Fruit fly (Drosophila melanogaster) whole organism, adult: ENCODE data around the gene Pxd.

Experiments used
- CG11617 ChIP-seq: fragments of 200-800 bp; sonication (Bioruptor generic); optimal IDR thresholded peaks from 2 replicates; lab custom pipeline; 2017; ENCODE audit warnings: mild to moderate bottlenecking, missing biosample characterization, missing genetic modification reagents, missing genetic modification characterization
- CG12768 ChIP-seq: fragments of 200-800 bp; sonication (Bioruptor generic); optimal IDR thresholded peaks from 2 replicates; lab custom pipeline; 2017; ENCODE audit warnings: missing biosample characterization, missing genetic modification characterization, mild to moderate bottlenecking, moderate library complexity, missing genetic modification reagents
- CG14711 ChIP-seq: fragments of 200-800 bp; sonication (Bioruptor generic); optimal IDR thresholded peaks from 2 replicates; lab custom pipeline; 2018; ENCODE audit warnings: missing biosample characterization, mild to moderate bottlenecking, missing genetic modification characterization, moderate library complexity
- CG1620 ChIP-seq: fragments of 200-800 bp; sonication (Bioruptor generic); optimal IDR thresholded peaks from 2 replicates; lab custom pipeline; 2016; ENCODE audit warnings: missing biosample characterization, missing genetic modification characterization
- CG33017 ChIP-seq: fragments of 200-800 bp; sonication (Bioruptor generic); optimal IDR thresholded peaks from 2 replicates; lab custom pipeline; 2018; ENCODE audit warnings: missing biosample characterization, mild to moderate bottlenecking, missing genetic modification characterization, moderate library complexity
- CG5204 ChIP-seq: fragments of 200-800 bp; sonication (Bioruptor generic); optimal IDR thresholded peaks from 2 replicates; lab custom pipeline; 2016; ENCODE audit warnings: missing biosample characterization, missing genetic modification characterization
- CG7045 ChIP-seq: fragments of 200-800 bp; sonication (Bioruptor generic); optimal IDR thresholded peaks from 2 replicates; lab custom pipeline; 2017; ENCODE audit warnings: missing biosample characterization, mild to moderate bottlenecking, missing genetic modification characterization
- CG7101 ChIP-seq: fragments of 200-800 bp; sonication (Bioruptor generic); optimal IDR thresholded peaks from 2 replicates; lab custom pipeline; 2018; ENCODE audit warnings: missing biosample characterization, mild to moderate bottlenecking, missing genetic modification characterization, moderate library complexity
- Clk ChIP-seq: fragments of 200-800 bp; sonication (Bioruptor generic); optimal IDR thresholded peaks from 2 replicates; lab custom pipeline; 2017; ENCODE audit warnings: missing biosample characterization, missing genetic modification characterization
- Crg-1 ChIP-seq: fragments of 200-800 bp; sonication (Bioruptor generic); optimal IDR thresholded peaks from 2 replicates; lab custom pipeline; 2016; ENCODE audit warnings: missing biosample characterization, missing genetic modification characterization
- Hr96 ChIP-seq: fragments of 200-800 bp; sonication (Bioruptor generic); optimal IDR thresholded peaks from 2 replicates; lab custom pipeline; 2016; ENCODE audit warnings: missing biosample characterization, missing genetic modification characterization
- Mnt ChIP-seq: fragments of 200-800 bp; sonication (Bioruptor generic); optimal IDR thresholded peaks from 2 replicates; lab custom pipeline; 2016; ENCODE audit warnings: missing biosample characterization, mild to moderate bottlenecking, missing genetic modification characterization
- bab1 ChIP-seq: fragments of 200-800 bp; sonication (Bioruptor generic); optimal IDR thresholded peaks from 3 replicates; lab custom pipeline; 2019; ENCODE audit warnings: missing biosample characterization, mild to moderate bottlenecking, missing genetic modification characterization, moderate library complexity
- cic ChIP-seq: fragments of 200-800 bp; sonication (Bioruptor generic); optimal IDR thresholded peaks from 2 replicates; lab custom pipeline; 2017; ENCODE audit warnings: missing biosample characterization, mild to moderate bottlenecking, missing genetic modification characterization, moderate library complexity
- cnc ChIP-seq, 2 experiments: fragments of >200 bp; optimal IDR thresholded peaks; 2 replicates each; lab custom pipeline; 2017
- kay ChIP-seq: fragments of 200-800 bp; sonication (Bioruptor generic); peaks from one replicate; lab custom pipeline; 2016; ENCODE audit warnings: missing biosample characterization, missing genetic modification characterization, borderline replicate concordance
- ovo ChIP-seq: fragments of 200-800 bp; sonication (Bioruptor generic); optimal IDR thresholded peaks from 2 replicates; lab custom pipeline; 2016; ENCODE audit warnings: missing biosample characterization, missing genetic modification characterization
- pad ChIP-seq: fragments of 200-800 bp; sonication (Bioruptor generic); optimal IDR thresholded peaks from 3 replicates; lab custom pipeline; 2017; ENCODE audit warnings: missing biosample characterization, missing genetic modification characterization, mild to moderate bottlenecking, moderate library complexity, missing genetic modification reagents
- tj ChIP-seq: fragments of 200-800 bp; sonication (Bioruptor generic); optimal IDR thresholded peaks from 3 replicates; lab custom pipeline; 2017; ENCODE audit warnings: missing biosample characterization, mild to moderate bottlenecking, missing genetic modification characterization, moderate library complexity
- toe ChIP-seq: fragments of 200-800 bp; sonication (Bioruptor generic); optimal IDR thresholded peaks from 2 replicates; lab custom pipeline; 2016; ENCODE audit warnings: missing biosample characterization, missing genetic modification characterization

Gene Pxd

DNA sequence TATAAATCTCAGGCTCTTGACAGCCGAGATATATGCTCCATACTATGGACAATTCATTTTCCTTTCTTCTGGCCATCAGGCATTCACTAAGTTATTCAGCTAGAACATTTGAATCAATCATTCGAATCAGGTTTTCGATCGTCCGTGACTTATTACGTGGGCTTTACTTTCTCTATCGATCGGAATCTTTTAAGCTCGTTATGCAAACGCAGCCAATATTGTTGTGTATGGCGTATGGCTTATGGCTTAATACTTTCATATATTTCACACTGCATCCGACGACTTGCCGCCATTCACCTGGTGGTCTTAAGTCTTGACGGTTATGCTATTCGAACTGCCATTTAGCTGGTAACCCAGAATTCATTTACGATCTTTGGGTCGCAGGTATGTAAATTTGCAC is 1.8 kb downstream of the Pxd start:
- no peak for TF ChIP-seq kay (GFP tag; lab: Kevin White, UChicago)
- TF ChIP-seq pad (GFP tag; lab: Kevin White, UChicago), result no peak
- no peak for TF ChIP-seq tj (GFP tag; lab: Kevin White, UChicago)
- TF ChIP-seq CG14711 (tag; lab: Kevin White, UChicago), result no peak
- no peak for TF ChIP-seq Crg-1 (GFP tag; lab: Kevin White, UChicago)
- no peak for TF ChIP-seq Mnt (GFP tag; lab: Kevin White, UChicago)
- no peak for TF ChIP-seq toe (GFP tag; lab: Kevin White, UChicago)
- no peak for TF ChIP-seq Hr96
- no peak for TF ChIP-seq CG33017 (tag; lab: Kevin White, UChicago)
- no peak for TF ChIP-seq CG1620
- no peak for TF ChIP-seq CG7101 (tag; lab: Kevin White, UChicago)
- TF ChIP-seq CG5204 (GFP tag; lab: Kevin White, UChicago), result no peak
- no peak for TF ChIP-seq ovo (GFP tag; lab: Kevin White, UChicago)
- TF ChIP-seq CG12768 (GFP tag; lab: Kevin White, UChicago), result no peak
- TF ChIP-seq bab1 (GFP tag; lab: Kevin White, UChicago), result no peak
- no peak for TF ChIP-seq cic
- no peak for TF ChIP-seq cnc (optimal IDR thresholded peaks at IDR 0.05; lab: Kevin White, UChicago)
- TF ChIP-seq CG11617 (GFP tag; lab: Kevin White, UChicago), result no peak
- TF ChIP-seq Clk (GFP tag; lab: Kevin White, UChicago), result no peak
- no peak for TF ChIP-seq CG7045 (GFP tag; lab: Kevin White, UChicago)

- TF ChIP-seq ovo (GFP tag; lab: Kevin White, UChicago) (no peak), CG7101 (tag; lab: Kevin White, UChicago) (no peak), Clk (GFP tag; lab: Kevin White, UChicago) (no peak), pad (GFP tag; lab: Kevin White, UChicago) (no peak), Hr96 (no peak), CG5204 (GFP tag; lab: Kevin White, UChicago) (peak; percentile 7), kay (GFP tag; lab: Kevin White, UChicago) (peak; percentile 36), CG12768 (GFP tag; lab: Kevin White, UChicago) (no peak), tj (GFP tag; lab: Kevin White, UChicago) (no peak), Mnt (GFP tag; lab: Kevin White, UChicago) (no peak)
Observed at dm6 chr3R:17018902-17019527, 4.6 kb downstream of the Pxd start.

DNA sequence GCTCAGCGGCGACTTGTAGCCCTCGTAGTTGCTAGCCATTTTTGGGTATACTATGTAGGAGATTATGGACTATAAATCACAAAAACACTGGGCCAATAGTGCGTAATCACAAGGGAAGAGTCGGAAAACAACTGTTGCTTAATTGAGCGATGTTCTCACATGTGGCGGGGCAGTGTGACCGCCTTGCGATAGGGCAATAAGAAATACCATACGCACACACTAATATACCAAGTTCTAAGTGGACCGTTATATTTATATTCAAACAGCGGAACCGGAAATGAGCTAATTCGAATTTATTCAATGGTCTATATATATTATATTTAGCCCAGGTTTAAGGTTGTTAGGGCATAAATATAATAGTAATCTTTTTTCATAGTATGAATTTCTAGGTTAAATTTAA is 6.6 kb downstream of the Pxd start, which contains the start of gene Adsl:
Adsl (minus strand) TSS at position 165 of the 400 bp plus-strand sequence.
- no peak for TF ChIP-seq toe (GFP tag; lab: Kevin White, UChicago)
- TF ChIP-seq CG5204 (GFP tag; lab: Kevin White, UChicago), result no peak
- peak; percentile 18 for TF ChIP-seq Hr96
- peak; percentile 23 for TF ChIP-seq CG14711 (tag; lab: Kevin White, UChicago)
- TF ChIP-seq kay (GFP tag; lab: Kevin White, UChicago), result peak; percentile 82
- no peak for TF ChIP-seq CG12768 (GFP tag; lab: Kevin White, UChicago)
- no peak for TF ChIP-seq cnc (optimal IDR thresholded peaks at IDR 0.05; lab: Kevin White, UChicago)
- TF ChIP-seq Clk (GFP tag; lab: Kevin White, UChicago), result no peak
- TF ChIP-seq CG7045 (GFP tag; lab: Kevin White, UChicago), result peak; percentile 24
- peak; percentile 84 for TF ChIP-seq Mnt (GFP tag; lab: Kevin White, UChicago)
- peak; percentile 59 for TF ChIP-seq CG7101 (tag; lab: Kevin White, UChicago)
- TF ChIP-seq CG1620, result peak; percentile 18
- TF ChIP-seq Crg-1 (GFP tag; lab: Kevin White, UChicago), result no peak
- peak; percentile 46 for TF ChIP-seq pad (GFP tag; lab: Kevin White, UChicago)
- TF ChIP-seq CG33017 (tag; lab: Kevin White, UChicago), result peak; percentile 56
- TF ChIP-seq bab1 (GFP tag; lab: Kevin White, UChicago), result peak; percentile 85
- peak; percentile 28 for TF ChIP-seq tj (GFP tag; lab: Kevin White, UChicago)
- TF ChIP-seq CG11617 (GFP tag; lab: Kevin White, UChicago), result peak; percentile 65
- peak; percentile 51 for TF ChIP-seq ovo (GFP tag; lab: Kevin White, UChicago)
- no peak for TF ChIP-seq cic

DNA sequence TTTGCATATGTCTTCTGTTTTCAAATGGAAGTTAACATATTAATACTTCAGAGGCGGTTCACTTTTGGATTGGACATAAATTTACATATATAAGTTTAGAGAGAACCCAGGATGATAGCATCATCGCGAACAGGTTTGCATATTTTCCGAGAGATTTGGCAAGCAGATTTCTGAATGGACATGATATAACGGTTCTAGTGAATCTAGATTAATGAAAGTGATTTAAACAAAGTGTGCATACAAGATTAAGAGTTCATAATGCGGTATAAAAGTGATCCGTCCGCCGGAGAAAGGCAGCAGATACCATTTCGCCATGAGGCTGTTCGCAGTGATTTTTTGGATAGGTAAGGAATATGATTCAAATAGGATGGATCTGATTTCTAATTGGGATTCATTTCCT is 14.0 kb downstream of the Pxd start, which contains the start of gene CG5225:
CG5225 (plus strand) TSS at position 301 of the 400 bp plus-strand sequence.
- TF ChIP-seq pad (GFP tag; lab: Kevin White, UChicago) (no peak), bab1 (GFP tag; lab: Kevin White, UChicago) (no peak), Clk (GFP tag; lab: Kevin White, UChicago) (no peak), ovo (GFP tag; lab: Kevin White, UChicago) (no peak), cnc (optimal IDR thresholded peaks at IDR 0.05; lab: Kevin White, UChicago) (no peak), CG7101 (tag; lab: Kevin White, UChicago) (no peak), toe (GFP tag; lab: Kevin White, UChicago) (no peak), Crg-1 (GFP tag; lab: Kevin White, UChicago) (no peak), CG11617 (GFP tag; lab: Kevin White, UChicago) (no peak), CG12768 (GFP tag; lab: Kevin White, UChicago) (no peak)

DNA sequence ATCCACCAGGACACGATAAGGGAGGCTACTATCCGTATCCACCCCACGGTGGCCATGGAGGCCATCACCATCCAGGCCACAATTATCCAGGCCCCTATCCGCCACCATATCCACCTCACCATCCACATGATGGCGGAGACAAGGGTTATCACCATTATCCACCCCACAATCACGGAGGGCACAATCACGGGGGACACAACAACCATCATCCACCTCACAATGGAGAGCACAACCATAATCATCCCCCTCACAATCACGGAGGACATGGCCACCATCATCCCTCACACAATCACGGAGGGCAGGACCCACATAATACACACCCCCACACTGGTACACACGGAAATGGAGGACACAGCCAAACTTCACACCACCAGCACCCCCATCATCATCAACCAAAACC is 15.4 kb downstream of the Pxd start:
- TF ChIP-seq ovo (GFP tag; lab: Kevin White, UChicago), result no peak
- TF ChIP-seq Crg-1 (GFP tag; lab: Kevin White, UChicago), result no peak
- TF ChIP-seq Hr96, result no peak
- no peak for TF ChIP-seq CG11617 (GFP tag; lab: Kevin White, UChicago)
- no peak for TF ChIP-seq toe (GFP tag; lab: Kevin White, UChicago)
- no peak for TF ChIP-seq Clk (GFP tag; lab: Kevin White, UChicago)
- no peak for TF ChIP-seq tj (GFP tag; lab: Kevin White, UChicago)
- no peak for TF ChIP-seq CG14711 (tag; lab: Kevin White, UChicago)
- TF ChIP-seq cnc (optimal IDR thresholded peaks at IDR 0.05; lab: Kevin White, UChicago), result no peak
- TF ChIP-seq CG7045 (GFP tag; lab: Kevin White, UChicago), result no peak
- TF ChIP-seq kay (GFP tag; lab: Kevin White, UChicago), result no peak
- TF ChIP-seq CG1620, result no peak
- no peak for TF ChIP-seq CG5204 (GFP tag; lab: Kevin White, UChicago)
- no peak for TF ChIP-seq pad (GFP tag; lab: Kevin White, UChicago)
- no peak for TF ChIP-seq CG33017 (tag; lab: Kevin White, UChicago)
